Worm (Caenorhabditis elegans) whole organism, young adult: ENCODE results near the gene Y43E12A.3.

Experiments used
- B0336.3 ChIP-seq: fragments of 200-800 bp; sonication (Bioruptor generic); IDR thresholded peaks from 2 replicates; pipeline ENCODE4 v1.3.6; 2022; ENCODE audit warnings: missing genetic modification characterization, missing compliant biosample characterization
- C17E4.6 ChIP-seq: fragments of 200-800 bp; sonication (Bioruptor generic); IDR thresholded peaks from 2 replicates; pipeline ENCODE4 v1.3.6; 2022; ENCODE audit warnings: missing genetic modification reagents, missing genetic modification characterization, missing compliant biosample characterization
- D2030.7 ChIP-seq: fragments of 200-800 bp; sonication (Bioruptor generic); IDR thresholded peaks from 2 replicates; pipeline ENCODE4 v1.3.6; 2022; ENCODE audit warnings: missing genetic modification reagents, missing genetic modification characterization, missing compliant biosample characterization
- F22D6.2 ChIP-seq: sonication (generic microtip); optimal IDR thresholded peaks from 2 replicates; lab custom pipeline; 2016; ENCODE audit warnings: mild to moderate bottlenecking, missing genetic modification characterization, missing compliant biosample characterization
- F23B12.7 ChIP-seq: sonication (generic microtip); optimal IDR thresholded peaks from 2 replicates; lab custom pipeline; 2017; ENCODE audit warnings: missing genetic modification characterization, mild to moderate bottlenecking, missing compliant biosample characterization, antibody characterized with exemption, moderate library complexity; ENCODE audit not compliant: insufficient read depth
- F37B4.10 ChIP-seq: fragments of 200-800 bp; sonication (Bioruptor generic); IDR thresholded peaks from 2 replicates; pipeline ENCODE4 v1.3.6; 2022; ENCODE audit warnings: missing genetic modification characterization, missing compliant biosample characterization
- F55B11.4 ChIP-seq: sonication (generic microtip); optimal IDR thresholded peaks from 2 replicates; lab custom pipeline; 2016; ENCODE audit warnings: missing compliant biosample characterization, missing genetic modification characterization, borderline replicate concordance; ENCODE audit not compliant: insufficient read depth
- F57C9.4 ChIP-seq: sonication (generic microtip); optimal IDR thresholded peaks from 2 replicates; lab custom pipeline; 2017; ENCODE audit warnings: mild to moderate bottlenecking, missing genetic modification characterization, missing compliant biosample characterization
- Y67H2A.10 ChIP-seq: fragments of 200-800 bp; sonication (Bioruptor generic); conservative IDR thresholded peaks from 2 replicates; pipeline ENCODE4 v1.3.6; 2022; ENCODE audit warnings: missing genetic modification reagents, missing genetic modification characterization, missing compliant biosample characterization
- Y79H2A.3 ChIP-seq: fragments of 200-800 bp; sonication (Bioruptor generic); conservative IDR thresholded peaks from 2 replicates; pipeline ENCODE4 v1.3.6; 2022; ENCODE audit warnings: missing genetic modification reagents, missing genetic modification characterization, missing compliant biosample characterization
- Y95B8A.8 ChIP-seq: fragments of 200-800 bp; sonication (Bioruptor generic); IDR thresholded peaks from 2 replicates; pipeline ENCODE4 v1.3.6; 2022; ENCODE audit warnings: missing genetic modification reagents, missing genetic modification characterization, missing compliant biosample characterization
- ama-1 ChIP-seq, 3 experiments: fragments of 150-350 bp in 1 of 3; sonication (generic microtip) in 2 of 3; optimal IDR thresholded peaks; 2 replicates each; lab custom pipeline; 2014 to 2018; ENCODE audit warnings: missing biosample characterization in 2 of 3, missing genetic modification characterization in 2 of 3, missing genetic modification reagents in 2 of 3
- aptf-2 ChIP-seq: fragments of 200-800 bp; sonication (Bioruptor generic); conservative IDR thresholded peaks from 2 replicates; pipeline ENCODE4 v1.3.6; 2022; ENCODE audit warnings: missing genetic modification reagents, missing genetic modification characterization, missing compliant biosample characterization
- atf-7 ChIP-seq: sonication (generic microtip); optimal IDR thresholded peaks from 2 replicates; lab custom pipeline; 2017; ENCODE audit warnings: mild to moderate bottlenecking, missing genetic modification characterization, missing compliant biosample characterization
- bed-1 ChIP-seq: fragments of 200-800 bp; sonication (Bioruptor generic); IDR thresholded peaks from 2 replicates; pipeline ENCODE4 v1.3.6; 2022; ENCODE audit warnings: missing genetic modification reagents, missing genetic modification characterization, missing compliant biosample characterization
- cebp-2 ChIP-seq: fragments of 200-800 bp; sonication (Bioruptor generic); IDR thresholded peaks from 2 replicates; pipeline ENCODE4 v1.3.6; 2022; ENCODE audit warnings: missing genetic modification characterization, missing compliant biosample characterization
- ceh-40 ChIP-seq: fragments of 200-800 bp; sonication (Bioruptor generic); IDR thresholded peaks from 2 replicates; pipeline ENCODE4 v1.3.6; 2022; ENCODE audit warnings: missing genetic modification characterization, missing compliant biosample characterization
- dox-1 ChIP-seq: fragments of 200-800 bp; sonication (Bioruptor generic); IDR thresholded peaks from 2 replicates; pipeline ENCODE4 v1.3.6; 2022; ENCODE audit warnings: missing genetic modification reagents, missing genetic modification characterization, missing compliant biosample characterization
- dpl-1 ChIP-seq: fragments of 150-350 bp; optimal IDR thresholded peaks from 2 replicates; lab custom pipeline; 2014; ENCODE audit warnings: missing biosample characterization, missing genetic modification reagents, missing genetic modification characterization
- efl-1 ChIP-seq: fragments of 150-350 bp; optimal IDR thresholded peaks from 2 replicates; lab custom pipeline; 2014; ENCODE audit warnings: missing biosample characterization, missing genetic modification reagents, missing genetic modification characterization
- ekl-4 ChIP-seq: fragments of 200-800 bp; sonication (Bioruptor generic); IDR thresholded peaks from 2 replicates; pipeline ENCODE4 v1.3.6; 2022; ENCODE audit warnings: missing genetic modification reagents, missing genetic modification characterization, missing compliant biosample characterization
- ets-4 ChIP-seq: fragments of 200-800 bp; sonication (Bioruptor generic); optimal IDR thresholded peaks from 2 replicates; lab custom pipeline; 2018; ENCODE audit warnings: mild to moderate bottlenecking, missing genetic modification characterization, missing compliant biosample characterization
- gei-17 ChIP-seq: fragments of 200-800 bp; sonication (Bioruptor generic); optimal IDR thresholded peaks from 2 replicates; lab custom pipeline; 2018; ENCODE audit warnings: mild to moderate bottlenecking, missing genetic modification characterization, missing compliant biosample characterization
- hmg-20 ChIP-seq: fragments of 200-800 bp; sonication (Bioruptor generic); IDR thresholded peaks from 2 replicates; pipeline ENCODE4 v1.3.6; 2022; ENCODE audit warnings: missing genetic modification reagents, missing genetic modification characterization, missing compliant biosample characterization
- hsf-1 ChIP-seq: fragments of 200-800 bp; sonication (Bioruptor generic); IDR thresholded peaks from 2 replicates; pipeline ENCODE4 v1.3.6; 2022; ENCODE audit warnings: missing genetic modification reagents, missing genetic modification characterization, missing compliant biosample characterization
- lin-40 ChIP-seq: sonication (generic microtip); optimal IDR thresholded peaks from 2 replicates; lab custom pipeline; 2016; ENCODE audit warnings: missing genetic modification characterization, mild to moderate bottlenecking, missing compliant biosample characterization, missing genotype, missing genetic modification reagents
- mel-28 ChIP-seq: sonication (generic microtip); optimal IDR thresholded peaks from 2 replicates; lab custom pipeline; 2016; ENCODE audit warnings: borderline replicate concordance, mild to moderate bottlenecking, missing genetic modification characterization, missing compliant biosample characterization
- nfya-1 ChIP-seq: sonication (generic microtip); optimal IDR thresholded peaks from 2 replicates; lab custom pipeline; 2017; ENCODE audit warnings: antibody characterized with exemption, missing compliant biosample characterization, missing genetic modification characterization, borderline replicate concordance; ENCODE audit not compliant: insufficient read depth
- nfyb-1 ChIP-seq: fragments of 200-800 bp; sonication (Bioruptor generic); IDR thresholded peaks from 2 replicates; pipeline ENCODE4 v1.3.6; 2022; ENCODE audit warnings: missing genetic modification reagents, missing genetic modification characterization, missing compliant biosample characterization
- nhr-80 ChIP-seq: sonication (generic microtip); optimal IDR thresholded peaks from 2 replicates; lab custom pipeline; 2016; ENCODE audit warnings: missing genetic modification characterization, missing compliant biosample characterization
- pbrm-1 ChIP-seq: fragments of 200-800 bp; sonication (Bioruptor generic); IDR thresholded peaks from 2 replicates; pipeline ENCODE4 v1.3.6; 2022; ENCODE audit warnings: missing genetic modification reagents, missing genetic modification characterization, missing compliant biosample characterization
- pha-4 ChIP-seq: fragments of 150-350 bp; sonication (generic microtip); optimal IDR thresholded peaks from 2 replicates; lab custom pipeline; 2014; ENCODE audit warnings: missing biosample characterization, missing genetic modification reagents, missing genetic modification characterization
- rec-8 ChIP-seq, 2 experiments: sonication (generic microtip); optimal IDR thresholded peaks; 2 replicates each; lab custom pipeline; 2016; ENCODE audit warnings: mild to moderate bottlenecking in 2 of 2, missing genetic modification characterization in 2 of 2, missing genetic modification reagents in 2 of 2, missing genotype in 2 of 2, missing biosample characterization in 1 of 2, missing compliant biosample characterization in 1 of 2, moderate library complexity in 1 of 2
- rpc-1 ChIP-seq, 2 experiments: fragments of 150-350 bp in 1 of 2; sonication (generic microtip) in 1 of 2; optimal IDR thresholded peaks; 2 replicates each; lab custom pipeline; 2014 to 2018; ENCODE audit warnings: missing biosample characterization in 1 of 2, missing genetic modification characterization in 1 of 2, missing genetic modification reagents in 1 of 2, missing genotype in 1 of 2
- snpc-1.3 ChIP-seq: sonication (generic microtip); optimal IDR thresholded peaks from 2 replicates; lab custom pipeline; 2017; ENCODE audit warnings: missing genetic modification characterization, mild to moderate bottlenecking, missing compliant biosample characterization, antibody characterized with exemption, moderate library complexity, missing genotype, missing genetic modification reagents; ENCODE audit not compliant: insufficient read depth
- snpc-3.4 ChIP-seq: sonication (generic microtip); optimal IDR thresholded peaks from 2 replicates; lab custom pipeline; 2017; ENCODE audit warnings: missing genetic modification characterization, mild to moderate bottlenecking, missing compliant biosample characterization, antibody characterized with exemption, moderate library complexity, missing genotype, missing genetic modification reagents
- snpc-4 ChIP-seq, 5 experiments: fragments of 150-350 bp in 1 of 5; sonication (generic microtip) in 4 of 5; optimal IDR thresholded peaks; 2 replicates each; lab custom pipeline; 2014 to 2018; ENCODE audit warnings: missing genetic modification characterization in 5 of 5, missing biosample characterization in 3 of 5, antibody characterized with exemption in 2 of 5, mild to moderate bottlenecking in 2 of 5, missing compliant biosample characterization in 2 of 5, missing genotype in 2 of 5, moderate library complexity in 2 of 5, missing genetic modification reagents in 1 of 5
- unc-62 ChIP-seq: fragments of 150-350 bp; optimal IDR thresholded peaks from 2 replicates; lab custom pipeline; 2014; ENCODE audit warnings: missing biosample characterization, missing genetic modification reagents, missing genetic modification characterization
- xnd-1 ChIP-seq: sonication (generic microtip); optimal IDR thresholded peaks from 2 replicates; lab custom pipeline; 2016; ENCODE audit warnings: missing genotype, missing genetic modification reagents, missing genetic modification characterization, missing compliant biosample characterization
- zfh-2 ChIP-seq: fragments of 200-800 bp; sonication (Bioruptor generic); conservative IDR thresholded peaks from 2 replicates; pipeline ENCODE4 v1.3.6; 2022; ENCODE audit warnings: missing genetic modification reagents, missing genetic modification characterization, missing compliant biosample characterization
- ztf-26 ChIP-seq: sonication (generic microtip); optimal IDR thresholded peaks from 2 replicates; lab custom pipeline; 2017; ENCODE audit warnings: missing genetic modification characterization, missing compliant biosample characterization
- ztf-28 ChIP-seq: fragments of 200-800 bp; sonication (Bioruptor generic); IDR thresholded peaks from 2 replicates; pipeline ENCODE4 v1.3.6; 2022; ENCODE audit warnings: missing genetic modification reagents, missing genetic modification characterization, missing compliant biosample characterization
- ztf-6 ChIP-seq: fragments of 200-800 bp; sonication (Bioruptor generic); IDR thresholded peaks from 2 replicates; pipeline ENCODE4 v1.3.6; 2022; ENCODE audit warnings: missing genetic modification reagents, missing genetic modification characterization, missing compliant biosample characterization

Gene Y43E12A.3

DNA sequence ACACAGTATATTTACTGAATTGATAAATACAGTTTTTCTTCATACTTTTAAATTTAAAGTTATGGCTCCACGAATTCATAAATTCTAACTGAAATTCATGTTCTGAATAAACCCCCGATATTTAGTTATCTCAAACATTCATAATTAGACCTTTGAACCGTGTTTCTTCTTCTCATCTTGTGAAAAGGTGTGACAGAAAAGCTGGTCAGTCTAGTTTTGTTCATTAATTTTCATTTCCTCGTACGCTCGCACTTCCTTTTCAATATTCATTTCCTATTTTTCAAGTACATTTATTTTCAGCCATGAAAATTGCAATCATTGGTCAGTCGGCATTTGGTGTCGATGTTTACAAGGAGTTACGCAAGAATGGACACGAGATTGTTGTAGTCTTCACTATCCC lies 34.6 kb downstream of the Y43E12A.3 start, which contains the start of gene alh-3:
Gene alh-3 (plus strand): TSS at position 301 of the 400 bp plus-strand sequence.
- no peak for TF ChIP-seq dpl-1 (GFP tag; lab: Kevin White, UChicago)
- TF ChIP-seq pbrm-1 (GFP tag; lab: Robert Waterston, UW), result no peak
- TF ChIP-seq mel-28, result no peak
- no peak for TF ChIP-seq snpc-4 (GFP tag; optimal IDR thresholded peaks at IDR 0.05; lab: Kevin White, UChicago)
- TF ChIP-seq snpc-4 (tag; optimal IDR thresholded peaks at IDR 0.05; lab: Kevin White, UChicago), result no peak
- TF ChIP-seq D2030.7 (GFP tag; lab: Robert Waterston, UW), result no peak
- no peak for TF ChIP-seq snpc-1.3 (tag; lab: Kevin White, UChicago)
- TF ChIP-seq F57C9.4 (tag; lab: Kevin White, UChicago), result no peak
- peak; percentile 7 for TF ChIP-seq ama-1 (optimal IDR thresholded peaks at IDR 0.05; lab: Kevin White, UChicago)
- no peak for TF ChIP-seq ama-1 (GFP tag; optimal IDR thresholded peaks at IDR 0.05; lab: Kevin White, UChicago)
- no peak for TF ChIP-seq pha-4
- TF ChIP-seq, all 124 proteins: peak for 1

DNA sequence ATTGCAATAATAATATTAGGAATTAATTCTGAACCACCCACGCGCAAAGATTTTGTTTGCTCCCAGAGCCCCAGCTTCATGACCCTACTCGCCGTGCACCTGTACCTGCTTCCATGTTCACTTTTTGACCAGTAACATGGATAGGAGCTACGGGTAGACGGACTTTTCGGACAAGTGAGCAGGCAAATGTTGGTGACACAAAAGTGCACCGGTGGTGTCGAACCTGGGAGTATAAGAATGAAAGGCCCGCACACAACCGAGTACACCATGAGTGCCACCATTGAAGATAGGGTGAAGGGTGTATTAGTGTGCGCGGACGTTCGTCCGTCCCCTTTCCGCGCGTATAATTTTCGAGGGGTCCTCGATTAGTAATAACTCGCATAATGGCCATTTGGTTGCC lies 38.2 kb downstream of the Y43E12A.3 start:
- TF ChIP-seq rec-8 (tag; optimal IDR thresholded peaks at IDR 0.05; lab: Kevin White, UChicago), result peak; percentile 83 to 92
- TF ChIP-seq hsf-1 (GFP tag; lab: Robert Waterston, UW), result peak; percentile 80; the same call in 1 of the 2 replicates
- TF ChIP-seq unc-62, result no peak
- TF ChIP-seq rpc-1 (optimal IDR thresholded peaks at IDR 0.05; lab: Kevin White, UChicago), result peak; percentile 80
- TF ChIP-seq rpc-1 (tag; optimal IDR thresholded peaks at IDR 0.05; lab: Kevin White, UChicago), result peak; percentile 99
- TF ChIP-seq cebp-2 (GFP tag; lab: Robert Waterston, UW), result peak; percentile 64; the same call in 1 of the 2 replicates
- peak; percentile 98 for TF ChIP-seq F37B4.10 (GFP tag; lab: Robert Waterston, UW)
- TF ChIP-seq xnd-1, result peak; percentile 54
- TF ChIP-seq atf-7 (tag; lab: Kevin White, UChicago), result peak; percentile 77
- TF ChIP-seq efl-1 (GFP tag; lab: Kevin White, UChicago), result peak; percentile 18
- TF ChIP-seq ceh-40 (GFP tag; lab: Robert Waterston, UW), result peak; percentile 92; the same call in 1 of the 2 replicates
- peak; percentile 96 for TF ChIP-seq D2030.7 (GFP tag; lab: Robert Waterston, UW)
- peak; percentile 63 for TF ChIP-seq ztf-26 (tag; lab: Kevin White, UChicago)
- peak; percentile 86 for TF ChIP-seq snpc-3.4
- TF ChIP-seq Y67H2A.10 (GFP tag; lab: Robert Waterston, UW), result no peak
- peak; percentile 79; the same call in 1 of the 2 replicates for TF ChIP-seq Y79H2A.3 (GFP tag; lab: Robert Waterston, UW)
- TF ChIP-seq zfh-2 (GFP tag; lab: Robert Waterston, UW), result no peak; the same call in 1 of the 2 replicates
- peak; percentile 43; the same call in 1 of the 2 replicates for TF ChIP-seq C17E4.6 (GFP tag; lab: Robert Waterston, UW)
- TF ChIP-seq hmg-20 (GFP tag; lab: Robert Waterston, UW), result peak; percentile 73
- TF ChIP-seq ztf-6 (GFP tag; lab: Robert Waterston, UW), result no peak
- no peak; the same call in 1 of the 2 replicates for TF ChIP-seq Y95B8A.8 (GFP tag; lab: Robert Waterston, UW)
- peak; percentile 75; the same call in 1 of the 2 replicates for TF ChIP-seq aptf-2
- no peak for TF ChIP-seq nfya-1
- TF ChIP-seq B0336.3 (GFP tag; lab: Robert Waterston, UW), result peak; percentile 90
- TF ChIP-seq snpc-4 (GFP tag; optimal IDR thresholded peaks at IDR 0.05; lab: Kevin White, UChicago), result peak; percentile 68
- peak in 3 of 4 experiments; percentile 63 to 76 (median 74) for TF ChIP-seq snpc-4 (tag; optimal IDR thresholded peaks at IDR 0.05; lab: Kevin White, UChicago)
- TF ChIP-seq F22D6.2, result peak; percentile 13
- TF ChIP-seq nhr-80 (tag; lab: Kevin White, UChicago), result peak; percentile 25
- TF ChIP-seq bed-1, result peak; percentile 56; the same call in 1 of the 2 replicates
- no peak for TF ChIP-seq lin-40 (tag; lab: Kevin White, UChicago)
- peak; percentile 62 for TF ChIP-seq ets-4
- TF ChIP-seq ekl-4 (GFP tag; lab: Robert Waterston, UW), result peak; percentile 88
- TF ChIP-seq F55B11.4 (tag; lab: Kevin White, UChicago), result no peak
- TF ChIP-seq dox-1 (GFP tag; lab: Robert Waterston, UW), result peak; percentile 93
- peak; percentile 87 for TF ChIP-seq nfyb-1 (GFP tag; lab: Robert Waterston, UW)
- peak; percentile 89 for TF ChIP-seq pbrm-1 (GFP tag; lab: Robert Waterston, UW)
- peak; percentile 49 for TF ChIP-seq F23B12.7 (tag; lab: Kevin White, UChicago)
- peak; percentile 82; the same call in 1 of the 2 replicates for TF ChIP-seq ztf-28 (GFP tag; lab: Robert Waterston, UW)
- TF ChIP-seq gei-17, result peak; percentile 29
